In the genomic region with DNA sequence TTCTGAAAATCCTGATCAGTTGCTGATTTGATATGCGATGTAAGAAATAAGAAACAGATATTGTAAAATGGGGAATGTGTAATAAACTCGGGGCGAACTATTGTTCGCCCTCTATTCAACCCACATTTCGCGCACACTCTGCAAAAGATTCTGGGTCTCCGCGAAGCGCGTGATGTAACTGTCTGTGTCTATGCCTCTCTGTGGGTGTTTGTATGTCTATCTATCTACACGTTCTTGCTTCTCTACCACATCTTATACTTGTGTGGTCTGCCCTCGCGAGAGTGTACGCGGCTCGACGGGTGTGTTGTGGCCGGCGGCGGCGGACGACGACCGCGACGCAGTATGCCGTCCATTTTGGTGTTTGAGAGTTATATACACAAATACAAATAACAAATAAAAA, we compare ENCODE assay signal across 2 worm cellular contexts.
TF ChIP-seq lines count a peak whose summit lies in the region.

No protein-coding gene starts in this region.

TF ChIP-seq in whole organism, L1 larva, 84 proteins besides CTCF, POLR2A, EP300 and RAD21 (continued from another document):
- TF ChIP-seq hlh-17 (GFP tag; optimal IDR thresholded peaks at IDR 0.05; lab: Kevin White, UChicago; ENCODE audit: borderline replicate concordance) (no peak), C04F5.9 (tag; optimal IDR thresholded peaks at IDR 0.05; lab: Kevin White, UChicago) (no peak), ama-1 (optimal IDR thresholded peaks at IDR 0.05; lab: Kevin White, UChicago) (no peak), F16B12.6 (tag; optimal IDR thresholded peaks at IDR 0.05; lab: Kevin White, UChicago) (no peak), dpl-1 (GFP tag; optimal IDR thresholded peaks at IDR 0.05; lab: Kevin White, UChicago) (peak in 1 of 3 experiments; percentile 24), fkh-8 (tag; optimal IDR thresholded peaks at IDR 0.05; lab: Kevin White, UChicago) (peak; percentile 64), lin-15B (tag; optimal IDR thresholded peaks at IDR 0.05; lab: Kevin White, UChicago) (no peak), nhr-19 (GFP tag; conservative IDR thresholded peaks at IDR 0.05; lab: Robert Waterston, UW) (peak; percentile 21; the same call in 1 of the 2 replicates), nhr-237 (tag; optimal IDR thresholded peaks at IDR 0.05; lab: Kevin White, UChicago) (no peak), nhr-71 (tag; optimal IDR thresholded peaks at IDR 0.05; lab: Kevin White, UChicago) (peak; percentile 74), nhr-90 (tag; optimal IDR thresholded peaks at IDR 0.05; lab: Kevin White, UChicago; ENCODE audit: poor library complexity) (peak; percentile 45), skn-1 (tag; optimal IDR thresholded peaks at IDR 0.05; lab: Kevin White, UChicago) (peak; percentile 29), nhr-47 (tag; optimal IDR thresholded peaks at IDR 0.05; lab: Kevin White, UChicago) (peak; percentile 43), mep-1 (tag; optimal IDR thresholded peaks at IDR 0.05; lab: Kevin White, UChicago) (peak; percentile 72), lsy-2 (tag; optimal IDR thresholded peaks at IDR 0.05; lab: Kevin White, UChicago) (peak; percentile 44 to 61), ztf-4 (tag; optimal IDR thresholded peaks at IDR 0.05; lab: Kevin White, UChicago) (no peak), elt-3 (tag; optimal IDR thresholded peaks at IDR 0.05; lab: Kevin White, UChicago) (peak in 1 of 6 experiments; percentile 49), tbx-2 (tag; optimal IDR thresholded peaks at IDR 0.05; lab: Kevin White, UChicago) (peak; percentile 55), C34B4.2 (tag; optimal IDR thresholded peaks at IDR 0.05; lab: Kevin White, UChicago) (no peak), efl-1 (optimal IDR thresholded peaks at IDR 0.05; lab: Kevin White, UChicago) (peak in 1 of 2 experiments; percentile 48), efl-1 (GFP tag; optimal IDR thresholded peaks at IDR 0.05 in 1 of 2; lab: Kevin White, UChicago) (peak; percentile 2 to 20), lin-14 (GFP tag; optimal IDR thresholded peaks at IDR 0.05; lab: Kevin White, UChicago) (peak; percentile 90), ceh-82 (tag; optimal IDR thresholded peaks at IDR 0.05; lab: Kevin White, UChicago) (peak; percentile 31 to 62 (median 43)), mab-9 (GFP tag; IDR thresholded peaks at IDR 0.05; lab: Robert Waterston, UW) (no peak), pqm-1 (tag; optimal IDR thresholded peaks at IDR 0.05; lab: Kevin White, UChicago) (no peak), isw-1 (GFP tag; IDR thresholded peaks at IDR 0.05; lab: Robert Waterston, UW) (peak; percentile 37), lin-35 (GFP tag; optimal IDR thresholded peaks at IDR 0.05; lab: Kevin White, UChicago) (peak; percentile 25 to 58), sup-37 (GFP tag; optimal IDR thresholded peaks at IDR 0.05; lab: Kevin White, UChicago) (no peak), nhr-76 (tag; optimal IDR thresholded peaks at IDR 0.05; lab: Kevin White, UChicago) (no peak), blmp-1 (tag; optimal IDR thresholded peaks at IDR 0.05; lab: Kevin White, UChicago) (peak; percentile 63), hpl-2 (GFP tag; optimal IDR thresholded peaks at IDR 0.05; lab: Kevin White, UChicago) (peak; percentile 25), snu-23 (GFP tag; optimal IDR thresholded peaks at IDR 0.05; lab: Kevin White, UChicago) (peak; percentile 67), lir-3 (tag; optimal IDR thresholded peaks at IDR 0.05; lab: Kevin White, UChicago; ENCODE audit: poor library complexity) (no peak), mdl-1 (tag; optimal IDR thresholded peaks at IDR 0.05; lab: Kevin White, UChicago) (peak in 1 of 2 experiments; percentile 83)

TF ChIP-seq in whole organism, L3 larva, 47 proteins besides CTCF, POLR2A, EP300 and RAD21 (continued from another document):
- TF ChIP-seq snpc-4 (tag; optimal IDR thresholded peaks at IDR 0.05; lab: Kevin White, UChicago) (peak; percentile 59), lsy-12 (tag; optimal IDR thresholded peaks at IDR 0.05; lab: Kevin White, UChicago) (peak; percentile 30), lin-15B (tag; optimal IDR thresholded peaks at IDR 0.05; lab: Kevin White, UChicago) (peak; percentile 29), nhr-67 (tag; optimal IDR thresholded peaks at IDR 0.05; lab: Kevin White, UChicago) (no peak)
TF ChIP-seq in whole organism, L3 larva: peak in this region for 17.
